Fruit fly (Drosophila melanogaster) whole organism, embryonic: Measurements from ENCODE around the gene CG33124.
A peak's percentile ranks its signal among the peaks of the same experiment; 100 is the strongest.

ENCODE experiments used
- Asciz ChIP-seq: fragments of 200-800 bp; sonication (Bioruptor generic); optimal IDR thresholded peaks from 2 replicates; lab custom pipeline; 2017; ENCODE audit warnings: missing biosample characterization, mild to moderate bottlenecking, missing genetic modification characterization, missing genetic modification reagents
- Blimp-1 ChIP-seq: fragments of 200-800 bp; sonication (Bioruptor generic); optimal IDR thresholded peaks from 3 replicates; lab custom pipeline; 2018; ENCODE audit warnings: missing biosample characterization, missing genetic modification characterization, mild to moderate bottlenecking, moderate library complexity, missing genetic modification reagents
- C15 ChIP-seq: fragments of 200-800 bp; sonication (Bioruptor generic); IDR thresholded peaks from 3 replicates; pipeline ENCODE4 v1.3.6; 2022; ENCODE audit warnings: missing biosample characterization, missing genetic modification characterization
- CG12219 ChIP-seq: fragments of 200-800 bp; sonication (Bioruptor generic); optimal IDR thresholded peaks from 3 replicates; lab custom pipeline; 2018; ENCODE audit warnings: missing biosample characterization, mild to moderate bottlenecking, missing genetic modification characterization
- CG1233 ChIP-seq: fragments of 200-800 bp; sonication (Bioruptor generic); optimal IDR thresholded peaks from 4 replicates; lab custom pipeline; 2018; ENCODE audit warnings: missing biosample characterization, mild to moderate bottlenecking, missing genetic modification characterization
- CG12659 ChIP-seq: fragments of 200-800 bp; sonication (Bioruptor generic); optimal IDR thresholded peaks from 3 replicates; lab custom pipeline; 2017; ENCODE audit warnings: mild to moderate bottlenecking, missing biosample characterization, missing genetic modification reagents, missing genetic modification characterization
- CG15011 ChIP-seq: fragments of 200-800 bp; sonication (Bioruptor generic); optimal IDR thresholded peaks from 3 replicates; lab custom pipeline; 2018; ENCODE audit warnings: missing biosample characterization, mild to moderate bottlenecking, missing genetic modification characterization
- CG15479 ChIP-seq: fragments of 200-800 bp; sonication (Bioruptor generic); optimal IDR thresholded peaks from 3 replicates; lab custom pipeline; 2019; ENCODE audit warnings: missing biosample characterization, mild to moderate bottlenecking, missing genetic modification characterization, moderate library complexity
- CG17385 ChIP-seq: fragments of 200-800 bp; sonication (Bioruptor generic); optimal IDR thresholded peaks from 3 replicates; lab custom pipeline; 2018; ENCODE audit warnings: missing biosample characterization, mild to moderate bottlenecking, missing genetic modification characterization
- CG2875 ChIP-seq: fragments of 200-800 bp; sonication (Bioruptor generic); optimal IDR thresholded peaks from 2 replicates; lab custom pipeline; 2017; ENCODE audit warnings: missing biosample characterization, mild to moderate bottlenecking, missing genetic modification characterization, missing genetic modification reagents
- CG30020 ChIP-seq: fragments of 200-800 bp; optimal IDR thresholded peaks from 2 replicates; lab custom pipeline; 2019; ENCODE audit warnings: missing biosample characterization, mild to moderate bottlenecking, missing genetic modification characterization, moderate library complexity
- CG31224 ChIP-seq: fragments of 200-800 bp; sonication (Bioruptor generic); IDR thresholded peaks from 2 replicates; pipeline ENCODE4 v1.3.6; 2022; ENCODE audit warnings: missing biosample characterization, missing genetic modification characterization
- CG32772 ChIP-seq: fragments of 200-800 bp; sonication (Bioruptor generic); IDR thresholded peaks from 2 replicates; pipeline ENCODE4 v1.3.6; 2022; ENCODE audit warnings: missing biosample characterization, missing genetic modification characterization
- CG3995 ChIP-seq: fragments of 200-800 bp; sonication (Bioruptor generic); optimal IDR thresholded peaks from 3 replicates; lab custom pipeline; 2016; ENCODE audit warnings: missing biosample characterization, missing genetic modification characterization
- CG4424 ChIP-seq: fragments of 200-800 bp; sonication (Bioruptor generic); optimal IDR thresholded peaks from 3 replicates; lab custom pipeline; 2016; ENCODE audit warnings: missing biosample characterization, missing genetic modification characterization
- CG9797 ChIP-seq: fragments of 200-800 bp; sonication (Bioruptor generic); optimal IDR thresholded peaks from 3 replicates; lab custom pipeline; 2018; ENCODE audit warnings: missing biosample characterization, mild to moderate bottlenecking, missing genetic modification characterization
- Chrac-16 ChIP-seq: fragments of 200-800 bp; sonication (Bioruptor generic); optimal IDR thresholded peaks from 3 replicates; lab custom pipeline; 2016; ENCODE audit warnings: missing biosample characterization, missing genetic modification characterization
- CkIIα-i1 ChIP-seq: fragments of 200-800 bp; sonication (Bioruptor generic); IDR thresholded peaks from 2 replicates; pipeline ENCODE4 v1.3.6; 2022; ENCODE audit warnings: missing biosample characterization, missing genetic modification characterization
- D19B ChIP-seq: fragments of 200-800 bp; sonication (Bioruptor generic); optimal IDR thresholded peaks from 2 replicates; lab custom pipeline; 2017; ENCODE audit warnings: missing biosample characterization, mild to moderate bottlenecking, missing genetic modification characterization
- Dll ChIP-seq: fragments of 200-800 bp; sonication (Bioruptor generic); IDR thresholded peaks from 4 replicates; pipeline ENCODE4 v1.3.6; 2022; ENCODE audit warnings: missing biosample characterization, missing genetic modification characterization; ENCODE audit not compliant: partially characterized antibody
- Dp ChIP-seq: fragments of 200-800 bp; sonication (Bioruptor generic); optimal IDR thresholded peaks from 2 replicates; lab custom pipeline; 2018; ENCODE audit warnings: missing biosample characterization, mild to moderate bottlenecking, missing genetic modification characterization, moderate library complexity
- E2f2 ChIP-seq: fragments of 200-800 bp; sonication (Bioruptor generic); IDR thresholded peaks from 2 replicates; pipeline ENCODE4 v1.3.6; 2022; ENCODE audit warnings: missing biosample characterization, missing genetic modification characterization
- Eip74EF ChIP-seq, 2 experiments: fragments of 200-800 bp in 1 of 2; fragments of >200 bp in 1 of 2; sonication (Bioruptor generic) in 1 of 2; optimal IDR thresholded peaks; 2 replicates each; lab custom pipeline; 2017 to 2019; ENCODE audit warnings: missing biosample characterization in 2 of 2, missing genetic modification characterization in 2 of 2, mild to moderate bottlenecking in 1 of 2, moderate library complexity in 1 of 2
- Fer3 ChIP-seq: fragments of 200-800 bp; sonication (Bioruptor generic); optimal IDR thresholded peaks from 2 replicates; lab custom pipeline; 2018; ENCODE audit warnings: missing biosample characterization, mild to moderate bottlenecking, missing genetic modification characterization, moderate library complexity
- Hsf ChIP-seq: fragments of 200-800 bp; sonication (Bioruptor generic); optimal IDR thresholded peaks from 3 replicates; lab custom pipeline; 2016; ENCODE audit warnings: missing biosample characterization, missing genetic modification characterization
- Mrtf ChIP-seq: fragments of 200-800 bp; sonication (Bioruptor generic); IDR thresholded peaks from 3 replicates; pipeline ENCODE4 v1.3.6; 2022; ENCODE audit warnings: missing biosample characterization, missing genetic modification characterization
- NC2β ChIP-seq: fragments of 200-800 bp; sonication (Bioruptor generic); optimal IDR thresholded peaks from 2 replicates; lab custom pipeline; 2016; ENCODE audit warnings: missing biosample characterization, missing genetic modification characterization
- Nf-YC ChIP-seq: fragments of 200-800 bp; optimal IDR thresholded peaks from 3 replicates; lab custom pipeline; 2019; ENCODE audit warnings: missing biosample characterization, mild to moderate bottlenecking, missing genetic modification characterization, moderate library complexity
- Scr ChIP-seq: fragments of 200-800 bp; sonication (Bioruptor generic); IDR thresholded peaks from 2 replicates; pipeline ENCODE4 v1.3.6; 2022; ENCODE audit warnings: missing biosample characterization, missing genetic modification characterization; ENCODE audit not compliant: partially characterized antibody
- Sin3A ChIP-seq: fragments of >200 bp; optimal IDR thresholded peaks from 2 replicates; lab custom pipeline; 2018
- ab ChIP-seq: fragments of 200-800 bp; sonication (Bioruptor generic); optimal IDR thresholded peaks from 2 replicates; lab custom pipeline; 2016; ENCODE audit warnings: missing biosample characterization, missing genetic modification characterization
- al ChIP-seq: fragments of 200-800 bp; sonication (Bioruptor generic); IDR thresholded peaks from 2 replicates; pipeline ENCODE4 v1.3.6; 2022; ENCODE audit warnings: missing biosample characterization, missing genetic modification characterization
- az2 ChIP-seq: fragments of 200-800 bp; sonication (Bioruptor generic); optimal IDR thresholded peaks from 3 replicates; lab custom pipeline; 2016; ENCODE audit warnings: missing biosample characterization, missing genetic modification characterization
- bbx ChIP-seq: fragments of 200-800 bp; sonication (Bioruptor generic); IDR thresholded peaks from 2 replicates; pipeline ENCODE4 v1.3.6; 2022; ENCODE audit warnings: missing biosample characterization, missing genetic modification characterization; ENCODE audit not compliant: partially characterized antibody
- bcd ChIP-seq: fragments of 200-800 bp; sonication (Bioruptor generic); optimal IDR thresholded peaks from 2 replicates; lab custom pipeline; 2017; ENCODE audit warnings: missing biosample characterization, mild to moderate bottlenecking, missing genetic modification characterization
- cad ChIP-seq: fragments of >200 bp; optimal IDR thresholded peaks from 2 replicates; lab custom pipeline; 2017; ENCODE audit warnings: missing biosample characterization, missing genetic modification characterization
- chif ChIP-seq, 2 experiments: fragments of 200-800 bp; sonication (Bioruptor generic); optimal IDR thresholded peaks; 3 replicates each; lab custom pipeline; 2016; ENCODE audit warnings: missing biosample characterization in 2 of 2, missing genetic modification characterization in 2 of 2
- chn ChIP-seq: fragments of 200-800 bp; sonication (Bioruptor generic); optimal IDR thresholded peaks from 2 replicates; lab custom pipeline; 2016; ENCODE audit warnings: missing biosample characterization, missing genetic modification characterization
- crc ChIP-seq: fragments of 200-800 bp; sonication (Bioruptor generic); optimal IDR thresholded peaks from 2 replicates; lab custom pipeline; 2016; ENCODE audit warnings: missing biosample characterization, missing genetic modification characterization
- dmrt11E ChIP-seq: fragments of 200-800 bp; sonication (Bioruptor generic); optimal IDR thresholded peaks from 3 replicates; lab custom pipeline; 2018; ENCODE audit warnings: missing biosample characterization, mild to moderate bottlenecking, missing genetic modification characterization, moderate library complexity
- en ChIP-seq: fragments of 200-800 bp; sonication (Bioruptor generic); optimal IDR thresholded peaks from 2 replicates; lab custom pipeline; 2016; ENCODE audit warnings: missing biosample characterization, missing genetic modification characterization
- ftz-f1 ChIP-seq: fragments of 200-800 bp; sonication (Bioruptor generic); optimal IDR thresholded peaks from 2 replicates; lab custom pipeline; 2016; ENCODE audit warnings: missing biosample characterization, missing genetic modification characterization
- fu2 ChIP-seq: fragments of 200-800 bp; sonication (Bioruptor generic); optimal IDR thresholded peaks from 2 replicates; lab custom pipeline; 2016; ENCODE audit warnings: missing biosample characterization, missing genetic modification characterization
- gce ChIP-seq: fragments of 200-800 bp; sonication (Bioruptor generic); IDR thresholded peaks from 3 replicates; pipeline ENCODE4 v1.3.6; 2022; ENCODE audit warnings: missing biosample characterization, missing genetic modification characterization
- gsb-n ChIP-seq: fragments of 200-800 bp; sonication (Bioruptor generic); optimal IDR thresholded peaks from 3 replicates; lab custom pipeline; 2018; ENCODE audit warnings: missing biosample characterization, mild to moderate bottlenecking, missing genetic modification characterization
- inv ChIP-seq: fragments of 200-800 bp; sonication (Bioruptor generic); IDR thresholded peaks from 2 replicates; pipeline ENCODE4 v1.3.6; 2022; ENCODE audit warnings: missing biosample characterization, missing genetic modification characterization; ENCODE audit not compliant: partially characterized antibody
- mirr ChIP-seq: fragments of 200-800 bp; sonication (Bioruptor generic); optimal IDR thresholded peaks from 3 replicates; lab custom pipeline; 2018; ENCODE audit warnings: missing biosample characterization, mild to moderate bottlenecking, missing genetic modification characterization
- nerfin-1 ChIP-seq: fragments of 200-800 bp; sonication (Bioruptor generic); optimal IDR thresholded peaks from 3 replicates; lab custom pipeline; 2019; ENCODE audit warnings: missing biosample characterization, mild to moderate bottlenecking, missing genetic modification characterization, moderate library complexity
- pb ChIP-seq: fragments of 200-800 bp; sonication (Bioruptor generic); optimal IDR thresholded peaks from 3 replicates; lab custom pipeline; 2016; ENCODE audit warnings: missing biosample characterization, missing genetic modification characterization
- peb ChIP-seq: fragments of 200-800 bp; sonication (Bioruptor generic); IDR thresholded peaks from 2 replicates; pipeline ENCODE4 v1.3.6; 2022; ENCODE audit warnings: missing biosample characterization, missing genetic modification characterization
- phol ChIP-seq: fragments of 200-800 bp; sonication (Bioruptor generic); optimal IDR thresholded peaks from 3 replicates; lab custom pipeline; 2018; ENCODE audit warnings: missing biosample characterization, mild to moderate bottlenecking, missing genetic modification characterization, moderate library complexity
- sob ChIP-seq: fragments of 200-800 bp; sonication (Bioruptor generic); IDR thresholded peaks from 2 replicates; pipeline ENCODE4 v1.3.6; 2022; ENCODE audit warnings: missing biosample characterization, missing genetic modification characterization

CG33124 gene

dm6 chr2L:2227316-2227715 is 18.4 kb upstream of the CG33124 start (continued):
- TF ChIP-seq az2 (GFP tag; lab: Kevin White, UChicago) (peak; percentile 33), peb (no peak), fu2 (no peak), Eip74EF (GFP tag; optimal IDR thresholded peaks at IDR 0.05; lab: Kevin White, UChicago) (no peak), cad (GFP tag; lab: Kevin White, UChicago) (no peak), mirr (GFP tag; lab: Kevin White, UChicago) (no peak), dmrt11E (no peak), CG9797 (no peak), Asciz (peak; percentile 51), sob (peak; percentile 10; the same call in 1 of the 2 replicates), ftz-f1 (no peak), inv (GFP tag; lab: Robert Waterston, UW) (no peak), CG15011 (GFP tag; lab: Kevin White, UChicago) (no peak), ab (GFP tag; lab: Kevin White, UChicago) (no peak), Scr (GFP tag; lab: Robert Waterston, UW) (no peak), CG17385 (GFP tag; lab: Kevin White, UChicago) (no peak), chif (GFP tag; optimal IDR thresholded peaks at IDR 0.05; lab: Kevin White, UChicago) (peak; percentile 16 to 39), CG12659 (GFP tag; lab: Kevin White, UChicago) (peak; percentile 24), al (no peak), Nf-YC (tag; lab: Kevin White, UChicago) (peak; percentile 30), en (GFP tag; lab: Kevin White, UChicago) (no peak), phol (tag; lab: Kevin White, UChicago) (peak; percentile 51), CG2875 (GFP tag; lab: Kevin White, UChicago) (peak; percentile 54), NC2β (peak; percentile 3), CG32772 (GFP tag; lab: Robert Waterston, UW) (no peak), gsb-n (tag; lab: Kevin White, UChicago) (no peak), gce (GFP tag; lab: Robert Waterston, UW) (peak; percentile 34; the same call in 1 of the 3 replicates), CG31224 (GFP tag; lab: Robert Waterston, UW) (no peak), Hsf (GFP tag; lab: Kevin White, UChicago) (peak; percentile 42), bbx (no peak), CkIIα-i1 (GFP tag; lab: Robert Waterston, UW) (no peak), Mrtf (GFP tag; lab: Robert Waterston, UW) (no peak), CG15479 (GFP tag; lab: Kevin White, UChicago) (no peak), Sin3A (lab: Kevin White, UChicago) (no peak), pb (GFP tag; lab: Kevin White, UChicago) (no peak), Blimp-1 (GFP tag; lab: Kevin White, UChicago) (peak; percentile 47), Dll (GFP tag; lab: Robert Waterston, UW) (no peak), CG4424 (GFP tag; lab: Kevin White, UChicago) (peak; percentile 34), Fer3 (tag; lab: Kevin White, UChicago) (no peak), Chrac-16 (GFP tag; lab: Kevin White, UChicago) (peak; percentile 31), D19B (GFP tag; lab: Kevin White, UChicago) (no peak), C15 (GFP tag; lab: Robert Waterston, UW) (0 out of 3 replicates have a peak, but pooled peaks have one; percentile 49), E2f2 (GFP tag; lab: Robert Waterston, UW) (no peak), CG1233 (GFP tag; lab: Kevin White, UChicago) (no peak), bcd (GFP tag; lab: Kevin White, UChicago) (no peak), nerfin-1 (tag; lab: Kevin White, UChicago) (no peak), CG12219 (peak; percentile 39), crc (GFP tag; lab: Kevin White, UChicago) (no peak), CG3995 (no peak), CG30020 (tag; lab: Kevin White, UChicago) (no peak), Dp (GFP tag; lab: Kevin White, UChicago) (no peak), chn (GFP tag; lab: Kevin White, UChicago) (peak; percentile 18)
